Fruit fly (Drosophila melanogaster) whole organism, wandering third instar larva: ENCODE results near the gene CG17111.

Experiments
- Abd-B ChIP-seq: fragments of >200 bp; optimal IDR thresholded peaks from 2 replicates; lab custom pipeline; 2017; ENCODE audit warnings: missing biosample characterization, missing genetic modification characterization
- CG9705 ChIP-seq: fragments of 200-800 bp; sonication (Bioruptor generic); optimal IDR thresholded peaks from 2 replicates; lab custom pipeline; 2018; ENCODE audit warnings: missing biosample characterization, mild to moderate bottlenecking, missing genetic modification characterization
- CrebA ChIP-seq: fragments of 200-800 bp; sonication (Bioruptor generic); optimal IDR thresholded peaks from 2 replicates; lab custom pipeline; 2016; ENCODE audit warnings: missing biosample characterization, mild to moderate bottlenecking, missing genetic modification characterization, borderline replicate concordance
- Dfd ChIP-seq: fragments of >200 bp; optimal IDR thresholded peaks from 2 replicates; lab custom pipeline; 2017; ENCODE audit warnings: missing biosample characterization, missing genetic modification characterization
- Dif ChIP-seq: fragments of 200-275, 200-300 bp; sonication (Bioruptor generic); optimal IDR thresholded peaks from 2 replicates; lab custom pipeline; 2018; ENCODE audit warnings: missing biosample characterization, missing genetic modification characterization; ENCODE audit not compliant: partially characterized antibody
- GATAd ChIP-seq: sonication (Bioruptor generic); optimal IDR thresholded peaks from 2 replicates; lab custom pipeline; 2016; ENCODE audit warnings: missing biosample characterization, missing genetic modification characterization
- HLH106 ChIP-seq: fragments of 200-800 bp; optimal IDR thresholded peaks from 3 replicates; lab custom pipeline; 2019; ENCODE audit warnings: missing biosample characterization, mild to moderate bottlenecking, missing genetic modification characterization, moderate library complexity
- Hnf4 ChIP-seq: fragments of 200-800 bp; sonication (Bioruptor generic); optimal IDR thresholded peaks from 2 replicates; lab custom pipeline; 2016; ENCODE audit warnings: missing biosample characterization, mild to moderate bottlenecking, missing genetic modification characterization
- Hr78 ChIP-seq: fragments of >200 bp; optimal IDR thresholded peaks from 2 replicates; lab custom pipeline; 2017; ENCODE audit warnings: missing biosample characterization, missing genetic modification characterization
- Hr83 ChIP-seq: fragments of 200-300 bp; sonication (Bioruptor generic); optimal IDR thresholded peaks from 2 replicates; lab custom pipeline; 2016; ENCODE audit warnings: missing biosample characterization, mild to moderate bottlenecking, missing genetic modification characterization, moderate library complexity; ENCODE audit not compliant: poor library complexity, severe bottlenecking
- Mio ChIP-seq: sonication (Bioruptor generic); optimal IDR thresholded peaks from 2 replicates; lab custom pipeline; 2016; ENCODE audit warnings: missing biosample characterization, missing genetic modification characterization
- Myc ChIP-seq: fragments of >200 bp; optimal IDR thresholded peaks from 2 replicates; lab custom pipeline; 2017
- OdsH ChIP-seq: fragments of 200-800 bp; sonication (Bioruptor generic); optimal IDR thresholded peaks from 2 replicates; lab custom pipeline; 2016; ENCODE audit warnings: missing biosample characterization, mild to moderate bottlenecking, missing genetic modification characterization
- Rel ChIP-seq, 2 experiments: fragments of 200-800 bp; sonication (Bioruptor generic) in 1 of 2; optimal IDR thresholded peaks; 2 replicates in 1 of 2; 3 replicates in 1 of 2; lab custom pipeline; 2016 to 2019; ENCODE audit warnings: mild to moderate bottlenecking in 2 of 2, missing biosample characterization in 2 of 2, missing genetic modification characterization in 2 of 2, moderate library complexity in 1 of 2
- Sp1 ChIP-seq: fragments of 200-800 bp; sonication (Bioruptor generic); optimal IDR thresholded peaks from 3 replicates; lab custom pipeline; 2019; ENCODE audit warnings: missing biosample characterization, mild to moderate bottlenecking, missing genetic modification characterization, moderate library complexity
- br ChIP-seq: fragments of 200-800 bp; sonication (Bioruptor generic); optimal IDR thresholded peaks from 2 replicates; lab custom pipeline; 2016; ENCODE audit warnings: missing biosample characterization, missing genetic modification characterization
- brk ChIP-seq: fragments of 200-800 bp; sonication (Bioruptor generic); optimal IDR thresholded peaks from 2 replicates; lab custom pipeline; 2016; ENCODE audit warnings: missing biosample characterization, mild to moderate bottlenecking, missing genetic modification characterization
- dl ChIP-seq, 2 experiments: fragments of 175-275, 200-275 bp in 1 of 2; fragments of 200-275 bp in 1 of 2; sonication (Bioruptor generic); optimal IDR thresholded peaks; lab custom pipeline; 2018; ENCODE audit warnings: mild to moderate bottlenecking in 2 of 2, missing biosample characterization in 2 of 2, missing genetic modification characterization in 2 of 2, moderate library complexity in 2 of 2; ENCODE audit not compliant: partially characterized antibody in 2 of 2, insufficient read depth in 1 of 2
- dmrt93B ChIP-seq: fragments of 200-800 bp; sonication (Bioruptor generic); optimal IDR thresholded peaks from 2 replicates; lab custom pipeline; 2018; ENCODE audit warnings: missing biosample characterization, mild to moderate bottlenecking, missing genetic modification characterization
- dsf ChIP-seq: sonication (Bioruptor generic); optimal IDR thresholded peaks from 2 replicates; lab custom pipeline; 2016; ENCODE audit warnings: missing biosample characterization, missing genetic modification characterization, borderline replicate concordance
- ey ChIP-seq: fragments of 200-800 bp; sonication (Bioruptor generic); optimal IDR thresholded peaks from 2 replicates; lab custom pipeline; 2016; ENCODE audit warnings: missing biosample characterization, missing genetic modification characterization
- foxo ChIP-seq, 2 experiments: fragments of 200-800 bp; sonication (Bioruptor generic); optimal IDR thresholded peaks; 2 replicates in 1 of 2; 3 replicates in 1 of 2; lab custom pipeline; 2016 to 2017; ENCODE audit warnings: missing biosample characterization in 2 of 2, missing genetic modification characterization in 2 of 2
- fru ChIP-seq: fragments of 200-800 bp; sonication (Bioruptor generic); optimal IDR thresholded peaks from 3 replicates; lab custom pipeline; 2016; ENCODE audit warnings: missing biosample characterization, mild to moderate bottlenecking, missing genetic modification characterization
- h ChIP-seq: fragments of 200-800 bp; sonication (Bioruptor generic); optimal IDR thresholded peaks from 3 replicates; lab custom pipeline; 2016; ENCODE audit warnings: missing biosample characterization, mild to moderate bottlenecking, missing genetic modification characterization
- jim ChIP-seq: fragments of 175-275, 200-325 bp; sonication (Bioruptor generic); optimal IDR thresholded peaks from 2 replicates; lab custom pipeline; 2016; ENCODE audit warnings: missing biosample characterization, mild to moderate bottlenecking, missing genetic modification characterization
- lola ChIP-seq: fragments of >200 bp; optimal IDR thresholded peaks from 2 replicates; lab custom pipeline; 2017; ENCODE audit warnings: missing biosample characterization, missing genetic modification characterization
- pan ChIP-seq: fragments of >200 bp; optimal IDR thresholded peaks from 2 replicates; lab custom pipeline; 2017
- sage ChIP-seq: fragments of 200-800 bp; sonication (Bioruptor generic); optimal IDR thresholded peaks from 2 replicates; lab custom pipeline; 2016; ENCODE audit warnings: missing biosample characterization, mild to moderate bottlenecking, missing genetic modification characterization
- sv ChIP-seq: fragments of 200-800 bp; sonication (Bioruptor generic); optimal IDR thresholded peaks from 3 replicates; lab custom pipeline; 2016; ENCODE audit warnings: missing biosample characterization, missing genetic modification characterization
- tai ChIP-seq: sonication (Bioruptor generic); optimal IDR thresholded peaks from 2 replicates; lab custom pipeline; 2016; ENCODE audit warnings: missing biosample characterization, missing genetic modification characterization
- woc ChIP-seq: sonication (Bioruptor generic); optimal IDR thresholded peaks from 2 replicates; lab custom pipeline; 2016; ENCODE audit warnings: missing biosample characterization, mild to moderate bottlenecking, missing genetic modification characterization

CG17111 gene

dm6 chr3R:23043690-23044089, 23.4 kb downstream of the CG17111 start, which contains the start of gene CG13837:
Gene CG13837 (plus strand): TSS chr3R:23043990.
- TF ChIP-seq pan (lab: Kevin White, UChicago) (no peak), Dfd (GFP tag; lab: Kevin White, UChicago) (no peak), fru (GFP tag; lab: Kevin White, UChicago) (no peak), sv (GFP tag; lab: Kevin White, UChicago) (no peak), Sp1 (GFP tag; lab: Kevin White, UChicago) (no peak)
- TF ChIP-seq, all 38 proteins: peak for 0

- no peak for TF ChIP-seq Abd-B
- TF ChIP-seq Rel (GFP tag; optimal IDR thresholded peaks at IDR 0.05; lab: Kevin White, UChicago): no peak
- TF ChIP-seq Rel (tag; optimal IDR thresholded peaks at IDR 0.05; lab: Kevin White, UChicago): no peak
- no peak for TF ChIP-seq woc (GFP tag; lab: Kevin White, UChicago)
- TF ChIP-seq OdsH (GFP tag; lab: Kevin White, UChicago): no peak
- no peak for TF ChIP-seq Sp1 (GFP tag; lab: Kevin White, UChicago)
- TF ChIP-seq Myc (lab: Kevin White, UChicago): no peak
- no peak for TF ChIP-seq dl (GFP tag; optimal IDR thresholded peaks at IDR 0.05; lab: Kevin White, UChicago; ENCODE audit: insufficient read depth in 1 of 2, partially characterized antibody in 2 of 2)
- TF ChIP-seq Dfd (GFP tag; lab: Kevin White, UChicago): no peak
- no peak for TF ChIP-seq Hr78 (GFP tag; lab: Kevin White, UChicago)
- no peak for TF ChIP-seq sage (GFP tag; lab: Kevin White, UChicago)
- no peak for TF ChIP-seq CrebA (GFP tag; lab: Kevin White, UChicago)
- TF ChIP-seq brk (GFP tag; lab: Kevin White, UChicago): no peak
- TF ChIP-seq Dif: no peak
- no peak for TF ChIP-seq jim (GFP tag; lab: Kevin White, UChicago)
- TF ChIP-seq pan (lab: Kevin White, UChicago): no peak
- no peak for TF ChIP-seq foxo (GFP tag; optimal IDR thresholded peaks at IDR 0.05; lab: Kevin White, UChicago)
- TF ChIP-seq Hr83: no peak
Measured at dm6 chr3R:23042746-23043265, 24.3 kb downstream of the CG17111 start.

- TF ChIP-seq fru (GFP tag; lab: Kevin White, UChicago) (no peak), brk (GFP tag; lab: Kevin White, UChicago) (no peak), Rel (GFP tag; optimal IDR thresholded peaks at IDR 0.05; lab: Kevin White, UChicago) (no peak), Rel (tag; optimal IDR thresholded peaks at IDR 0.05; lab: Kevin White, UChicago) (no peak), OdsH (GFP tag; lab: Kevin White, UChicago) (no peak), dmrt93B (GFP tag; lab: Kevin White, UChicago) (no peak), HLH106 (tag; lab: Kevin White, UChicago) (no peak), Hnf4 (no peak), CG9705 (GFP tag; lab: Kevin White, UChicago) (no peak), dl (GFP tag; optimal IDR thresholded peaks at IDR 0.05; lab: Kevin White, UChicago; ENCODE audit: insufficient read depth in 1 of 2, partially characterized antibody in 2 of 2) (no peak), br (GFP tag; lab: Kevin White, UChicago) (no peak), pan (lab: Kevin White, UChicago) (no peak), Mio (GFP tag; lab: Kevin White, UChicago) (no peak), jim (GFP tag; lab: Kevin White, UChicago) (no peak)
Measured at dm6 chr3R:23041941-23042340, 25.1 kb downstream of the CG17111 start, which contains the start of gene CG13838. Gene CG13838 (plus strand): TSS chr3R:23042241.

dm6 chr3R:23038062-23038461, 29.0 kb downstream of the CG17111 start:
- TF ChIP-seq dsf (no peak), CrebA (GFP tag; lab: Kevin White, UChicago) (no peak), Hr78 (GFP tag; lab: Kevin White, UChicago) (no peak), tai (GFP tag; lab: Kevin White, UChicago) (no peak), lola (GFP tag; lab: Kevin White, UChicago) (no peak), dmrt93B (GFP tag; lab: Kevin White, UChicago) (no peak), pan (lab: Kevin White, UChicago) (no peak), ey (GFP tag; lab: Kevin White, UChicago) (no peak), h (GFP tag; lab: Kevin White, UChicago) (no peak), GATAd (GFP tag; lab: Kevin White, UChicago) (no peak), Mio (GFP tag; lab: Kevin White, UChicago) (no peak)
